Fruit fly (Drosophila melanogaster) S2 (cell line): Measurements from ENCODE around the gene Hsp60B.

ENCODE experiments used
- CG8478 ChIP-seq: fragments of >200 bp; optimal IDR thresholded peaks from 2 replicates; lab custom pipeline; 2018
- CTCF ChIP-seq, 2 experiments: fragments of >200 bp; optimal IDR thresholded peaks; 2 replicates each; lab custom pipeline; 2018

- no peak for TF ChIP-seq CG8478 (lab: Kevin White, UChicago)
- no peak for TF ChIP-seq CTCF (optimal IDR thresholded peaks at IDR 0.05; lab: Kevin White, UChicago)
These were observed 21.5 kb downstream of the Hsp60B start, which contains the start of gene GABA-B-R3 for dm6 chr2L:749645-750044.
